Fruit fly (Drosophila melanogaster): ENCODE results near the gene fws.

Gene fws

DNA sequence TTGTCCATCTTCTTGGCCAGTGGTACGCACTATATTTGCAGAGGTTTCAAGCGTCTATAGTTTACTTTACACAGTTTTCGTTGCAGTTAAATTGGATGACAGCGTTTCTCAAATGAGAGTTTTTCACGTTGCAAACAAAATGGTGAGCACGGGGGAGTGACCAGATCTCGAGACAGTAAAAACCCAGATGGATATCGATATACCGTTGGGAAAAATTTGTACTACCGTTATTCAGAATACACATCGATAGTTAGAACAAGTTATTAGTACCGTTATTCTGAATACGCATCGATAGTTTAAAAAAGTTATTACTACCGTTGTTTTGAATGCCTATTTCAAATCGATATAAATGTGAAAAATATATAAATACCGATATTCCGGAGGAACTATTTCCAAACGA lies 3.1 kb downstream of the fws start, which contains the start of gene cass (continued):
- TF ChIP-seq NC2α (GFP tag; optimal IDR thresholded peaks at IDR 0.05) (no peak), CG11093 (GFP tag; IDR thresholded peaks at IDR 0.05) (no peak), CG16813 (GFP tag; IDR thresholded peaks at IDR 0.05; ENCODE audit: partially characterized antibody) (peak; percentile 94), slbo (GFP tag; IDR thresholded peaks at IDR 0.05) (no peak), CoRest (tag; optimal IDR thresholded peaks at IDR 0.05) (peak; percentile 73), Ets97D (GFP tag; optimal IDR thresholded peaks at IDR 0.05) (peak; percentile 59), onecut (GFP tag; IDR thresholded peaks at IDR 0.05) (no peak), CG11504 (tag; optimal IDR thresholded peaks at IDR 0.05) (no peak), Max (GFP tag; optimal IDR thresholded peaks at IDR 0.05) (peak; percentile 4), nmo (GFP tag; optimal IDR thresholded peaks at IDR 0.05) (peak; percentile 59), Deaf1 (tag; optimal IDR thresholded peaks at IDR 0.05) (peak; percentile 13), Med (GFP tag) (peak; percentile 77), BEAF-32 (GFP tag; optimal IDR thresholded peaks at IDR 0.05) (peak; percentile 90), stwl (tag; optimal IDR thresholded peaks at IDR 0.05) (peak; percentile 92), bbx (GFP tag; IDR thresholded peaks at IDR 0.05; ENCODE audit: partially characterized antibody) (peak; percentile 93), exex (tag; optimal IDR thresholded peaks at IDR 0.05) (no peak), CG7271 (tag; optimal IDR thresholded peaks at IDR 0.05) (peak; percentile 32), CG14860 (GFP tag; IDR thresholded peaks at IDR 0.05; ENCODE audit: partially characterized antibody) (peak; percentile 84), Doc3 (GFP tag; IDR thresholded peaks at IDR 0.05; ENCODE audit: partially characterized antibody) (peak; percentile 87), CG2129 (GFP tag; IDR thresholded peaks at IDR 0.05; ENCODE audit: partially characterized antibody) (peak; percentile 83), CG13287 (GFP tag; IDR thresholded peaks at IDR 0.05; ENCODE audit: partially characterized antibody) (peak; percentile 93), CG4730 (GFP tag; IDR thresholded peaks at IDR 0.05) (no peak), CG15514 (GFP tag; optimal IDR thresholded peaks at IDR 0.05) (peak; percentile 63), CG6683 (GFP tag; optimal IDR thresholded peaks at IDR 0.05) (no peak), CG13894 (tag; optimal IDR thresholded peaks at IDR 0.05) (peak; percentile 13), MBD-R2 (GFP tag; IDR thresholded peaks at IDR 0.05) (peak; percentile 72), zf30C (GFP tag; optimal IDR thresholded peaks at IDR 0.05) (no peak), CG1603 (tag; optimal IDR thresholded peaks at IDR 0.05) (peak; percentile 75), CG14710 (tag; optimal IDR thresholded peaks at IDR 0.05) (peak; percentile 54), amos (GFP tag; IDR thresholded peaks at IDR 0.05; ENCODE audit: partially characterized antibody) (peak; percentile 95), knrl (GFP tag; IDR thresholded peaks at IDR 0.05; ENCODE audit: partially characterized antibody) (peak; percentile 91), Opbp (GFP tag; IDR thresholded peaks at IDR 0.05; ENCODE audit: partially characterized antibody) (peak; percentile 94), CG2875 (GFP tag; optimal IDR thresholded peaks at IDR 0.05) (no peak), dm (GFP tag; optimal IDR thresholded peaks at IDR 0.05) (peak; percentile 46), crp (GFP tag; optimal IDR thresholded peaks at IDR 0.05) (peak in 1 of 2 experiments; percentile 54), sqz (GFP tag; optimal IDR thresholded peaks at IDR 0.05) (peak; percentile 67), ato (GFP tag; IDR thresholded peaks at IDR 0.05; ENCODE audit: partially characterized antibody) (peak; percentile 89), sima (GFP tag; optimal IDR thresholded peaks at IDR 0.05) (no peak), CG15269 (tag; optimal IDR thresholded peaks at IDR 0.05) (peak; percentile 23), HmgD (GFP tag; optimal IDR thresholded peaks at IDR 0.05) (peak; percentile 18), CG15601 (tag; optimal IDR thresholded peaks at IDR 0.05) (peak; percentile 33), CG2120 (GFP tag; optimal IDR thresholded peaks at IDR 0.05) (no peak), cato (GFP tag; optimal IDR thresholded peaks at IDR 0.05; ENCODE audit: borderline replicate concordance) (no peak), dmrt11E (tag; optimal IDR thresholded peaks at IDR 0.05) (peak; percentile 9), unc-4 (GFP tag; IDR thresholded peaks at IDR 0.05; ENCODE audit: partially characterized antibody) (peak; percentile 93), insv (GFP tag; optimal IDR thresholded peaks at IDR 0.05) (peak in 1 of 2 experiments; percentile 25), CG9797 (GFP tag; optimal IDR thresholded peaks at IDR 0.05) (peak; percentile 77), Bteb2 (GFP tag; optimal IDR thresholded peaks at IDR 0.05) (no peak)

Measured in whole organism, embryonic.